Worm (Caenorhabditis elegans) whole organism, L1 larva: ENCODE data around the gene ttr-1.

Source experiments
- C04F5.9 ChIP-seq: sonication (generic microtip); optimal IDR thresholded peaks from 2 replicates; lab custom pipeline; 2016; ENCODE audit warnings: missing genetic modification characterization, missing compliant biosample characterization
- C34B4.2 ChIP-seq: sonication (generic microtip); optimal IDR thresholded peaks from 2 replicates; lab custom pipeline; 2017; ENCODE audit warnings: mild to moderate bottlenecking, missing genetic modification characterization, missing compliant biosample characterization
- ama-1 ChIP-seq: fragments of 150-350 bp; optimal IDR thresholded peaks from 2 replicates; lab custom pipeline; 2014
- blmp-1 ChIP-seq: fragments of 150-350 bp; optimal IDR thresholded peaks from 2 replicates; lab custom pipeline; 2014; ENCODE audit warnings: missing biosample characterization, missing genetic modification characterization
- ceh-88 ChIP-seq: fragments of 200-800 bp; sonication (Bioruptor generic); IDR thresholded peaks from 2 replicates; pipeline ENCODE4 v1.3.6; 2022; ENCODE audit warnings: missing genetic modification characterization, missing compliant biosample characterization
- ceh-90 ChIP-seq: sonication (generic microtip); optimal IDR thresholded peaks from 2 replicates; lab custom pipeline; 2016; ENCODE audit warnings: missing genetic modification characterization, missing compliant biosample characterization
- ces-1 ChIP-seq: fragments of 150-350 bp; optimal IDR thresholded peaks from 2 replicates; lab custom pipeline; 2014; ENCODE audit warnings: missing biosample characterization, missing genetic modification reagents, missing genetic modification characterization
- dsc-1 ChIP-seq: sonication (generic microtip); optimal IDR thresholded peaks from 2 replicates; lab custom pipeline; 2016; ENCODE audit warnings: mild to moderate bottlenecking, missing genetic modification characterization, missing compliant biosample characterization
- efl-1 ChIP-seq, 4 experiments: fragments of 150-350 bp; optimal IDR thresholded peaks in 3 of 4; peaks in 1 of 4; 1 replicate in 1 of 4; 2 replicates in 3 of 4; lab custom pipeline; 2014; ENCODE audit warnings: missing biosample characterization in 2 of 4, missing genetic modification characterization in 2 of 4, missing genetic modification reagents in 2 of 4
- efl-3 ChIP-seq: fragments of 200-800 bp; sonication (Bioruptor generic); optimal IDR thresholded peaks from 2 replicates; lab custom pipeline; 2018; ENCODE audit warnings: mild to moderate bottlenecking, missing genetic modification characterization, missing compliant biosample characterization
- egl-27 ChIP-seq, 2 experiments: fragments of 150-350 bp in 1 of 2; sonication (generic microtip); optimal IDR thresholded peaks; 3 replicates each; lab custom pipeline; 2017 to 2018; ENCODE audit warnings: missing biosample characterization in 2 of 2, missing genetic modification characterization in 2 of 2, missing genetic modification reagents in 2 of 2
- elt-2 ChIP-seq: sonication (generic microtip); optimal IDR thresholded peaks from 2 replicates; lab custom pipeline; 2016; ENCODE audit warnings: missing genetic modification characterization, mild to moderate bottlenecking, inconsistent platforms, missing compliant biosample characterization, missing genetic modification reagents
- elt-3 ChIP-seq, 6 experiments: fragments of 150-350 bp in 1 of 6; sonication (generic microtip); optimal IDR thresholded peaks; 2 replicates each; lab custom pipeline; 2017 to 2018; ENCODE audit warnings: missing biosample characterization in 6 of 6, missing genetic modification characterization in 6 of 6, inconsistent platforms in 1 of 6
- fkh-10 ChIP-seq: sonication (generic microtip); optimal IDR thresholded peaks from 2 replicates; lab custom pipeline; 2017; ENCODE audit warnings: missing biosample characterization, missing genetic modification reagents, missing genetic modification characterization
- fkh-4 ChIP-seq: sonication (generic microtip); optimal IDR thresholded peaks from 2 replicates; lab custom pipeline; 2016; ENCODE audit warnings: missing compliant biosample characterization, missing genetic modification characterization, borderline replicate concordance
- isw-1 ChIP-seq: fragments of 200-800 bp; sonication (Bioruptor generic); IDR thresholded peaks from 2 replicates; pipeline ENCODE4 v1.3.6; 2022; ENCODE audit warnings: missing genetic modification characterization, missing compliant biosample characterization
- lin-13 ChIP-seq: fragments of 150-350 bp; optimal IDR thresholded peaks from 2 replicates; lab custom pipeline; 2014; ENCODE audit warnings: missing biosample characterization, missing genetic modification reagents, missing genetic modification characterization
- lin-14 ChIP-seq: fragments of 200-800 bp; sonication (Bioruptor generic); optimal IDR thresholded peaks from 2 replicates; lab custom pipeline; 2018; ENCODE audit warnings: mild to moderate bottlenecking, missing genetic modification characterization, moderate library complexity, missing compliant biosample characterization
- nhr-28 ChIP-seq: fragments of 150-350 bp; optimal IDR thresholded peaks from 2 replicates; lab custom pipeline; 2014; ENCODE audit warnings: missing biosample characterization, missing genetic modification characterization
- pag-3 ChIP-seq: sonication (generic microtip); optimal IDR thresholded peaks from 2 replicates; lab custom pipeline; 2017; ENCODE audit warnings: missing genetic modification characterization, mild to moderate bottlenecking, missing compliant biosample characterization, antibody characterized with exemption, borderline replicate concordance; ENCODE audit not compliant: insufficient read depth
- sox-4 ChIP-seq: sonication (generic microtip); optimal IDR thresholded peaks from 2 replicates; lab custom pipeline; 2016; ENCODE audit warnings: missing genetic modification characterization, missing compliant biosample characterization
- unc-130 ChIP-seq: fragments of 150-350 bp; optimal IDR thresholded peaks from 2 replicates; lab custom pipeline; 2017; ENCODE audit warnings: missing biosample characterization, missing genetic modification characterization, inconsistent platforms
- vab-15 ChIP-seq: sonication (generic microtip); optimal IDR thresholded peaks from 2 replicates; lab custom pipeline; 2017; ENCODE audit warnings: missing genotype, mild to moderate bottlenecking, missing genetic modification characterization, missing compliant biosample characterization

Gene ttr-1

ce11 chrIII:9964416-9964815 is 35.5 kb downstream of the ttr-1 start:
- TF ChIP-seq C34B4.2: no peak
- TF ChIP-seq C04F5.9 (tag; lab: Kevin White, UChicago): no peak
- TF ChIP-seq egl-27 (tag; optimal IDR thresholded peaks at IDR 0.05; lab: Kevin White, UChicago): no peak
- TF ChIP-seq lin-13 (GFP tag; lab: Kevin White, UChicago): no peak
- no peak for TF ChIP-seq blmp-1 (tag; lab: Kevin White, UChicago)
- TF ChIP-seq pag-3: no peak
- TF ChIP-seq nhr-28 (tag; lab: Kevin White, UChicago): no peak
- TF ChIP-seq isw-1 (GFP tag; lab: Robert Waterston, UW): no peak
- TF ChIP-seq sox-4: no peak

ce11 chrIII:9965444-9965843 is 36.6 kb downstream of the ttr-1 start:
- TF ChIP-seq fkh-4: no peak
- no peak for TF ChIP-seq ama-1 (lab: Kevin White, UChicago)
- peak; percentile 39 for TF ChIP-seq blmp-1 (tag; lab: Kevin White, UChicago)
- TF ChIP-seq elt-2 (tag; lab: Kevin White, UChicago): no peak
- TF ChIP-seq, all 84 proteins: peak for 1

DNA sequence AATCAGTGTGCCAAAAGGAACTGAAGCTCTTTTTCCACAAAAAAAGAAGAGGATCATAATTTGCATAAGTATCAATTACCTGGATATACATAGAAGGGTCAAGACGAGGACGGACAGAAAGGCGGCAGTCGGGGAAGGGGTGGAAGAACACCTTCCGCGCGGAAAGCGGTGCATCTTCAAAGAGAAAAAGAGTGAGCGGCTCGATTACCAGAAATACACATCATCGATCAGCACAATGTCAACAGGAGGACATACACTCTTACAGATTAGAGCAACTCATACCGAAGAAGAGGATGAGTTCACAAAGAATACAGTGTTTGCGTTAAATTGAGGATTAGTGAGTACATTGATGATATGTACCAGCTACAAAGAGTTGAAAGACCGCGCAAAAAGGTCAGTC is 40.5 kb downstream of the ttr-1 start:
- TF ChIP-seq ces-1 (GFP tag; lab: Kevin White, UChicago) (no peak), elt-3 (tag; optimal IDR thresholded peaks at IDR 0.05; lab: Kevin White, UChicago) (no peak), unc-130 (no peak)
- TF ChIP-seq, all 84 proteins: peak for 0

DNA sequence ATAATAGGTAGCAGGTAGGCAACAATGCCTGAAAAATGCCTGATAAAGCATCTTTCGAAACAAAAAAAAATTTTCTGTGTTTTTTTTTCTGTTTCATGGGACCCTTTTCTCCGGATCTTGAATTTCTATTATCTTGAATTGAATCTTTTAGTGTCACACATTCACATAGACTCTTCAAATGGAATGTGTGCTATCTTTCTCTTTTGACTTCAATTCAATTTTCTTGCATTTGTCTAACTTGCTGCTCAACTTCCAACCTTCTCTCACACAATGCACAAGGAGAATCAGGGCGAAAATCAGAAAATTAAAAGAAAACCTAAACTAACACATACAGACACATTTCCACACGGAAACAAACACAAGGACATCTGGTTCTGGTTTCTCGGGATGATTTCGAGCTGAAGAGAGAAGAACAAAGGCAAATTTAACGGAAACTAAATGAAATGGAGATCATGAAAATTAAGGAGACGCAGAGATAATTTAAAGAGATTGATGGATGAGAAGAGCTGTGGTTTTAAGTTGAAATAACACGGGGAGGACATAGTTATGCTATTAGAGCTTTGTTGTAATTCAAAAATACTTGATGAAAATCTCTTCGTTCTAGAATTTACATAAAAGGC is 43.4 kb downstream of the ttr-1 start:
- TF ChIP-seq ceh-90 (tag; lab: Kevin White, UChicago): no peak
- no peak for TF ChIP-seq sox-4
- peak; percentile 49 for TF ChIP-seq fkh-10 (GFP tag; lab: Kevin White, UChicago)
- TF ChIP-seq lin-14 (GFP tag; lab: Kevin White, UChicago): peak; percentile 24
- TF ChIP-seq efl-3 (GFP tag; lab: Kevin White, UChicago): no peak
- peak; percentile 71 for TF ChIP-seq fkh-4
- no peak for TF ChIP-seq efl-1 (optimal IDR thresholded peaks at IDR 0.05; lab: Kevin White, UChicago)
- peak in 1 of 2 experiments; percentile 74 for TF ChIP-seq efl-1 (GFP tag; optimal IDR thresholded peaks at IDR 0.05 in 1 of 2; lab: Kevin White, UChicago)
- peak; percentile 97 for TF ChIP-seq dsc-1 (tag; lab: Kevin White, UChicago)
- no peak for TF ChIP-seq ceh-88

ce11 chrIII:9973765-9974164 is 44.9 kb downstream of the ttr-1 start, which contains the start of gene R10E12.2:
Gene R10E12.2 (minus strand): TSS chrIII:9973865.
- TF ChIP-seq efl-1 (optimal IDR thresholded peaks at IDR 0.05; lab: Kevin White, UChicago): no peak
- TF ChIP-seq efl-1 (GFP tag; optimal IDR thresholded peaks at IDR 0.05 in 1 of 2; lab: Kevin White, UChicago): peak in 1 of 2 experiments; percentile 26
- TF ChIP-seq vab-15 (tag; lab: Kevin White, UChicago): no peak
- TF ChIP-seq elt-2 (tag; lab: Kevin White, UChicago): no peak
